Fruit fly (Drosophila melanogaster): ENCODE measurements around the gene CG33257.

Gene CG33257

dm6 chr3L:16392203-16392800 is 46.2 kb downstream of the CG33257 start:
- TF ChIP-seq CG11456 (GFP tag; IDR thresholded peaks at IDR 0.05) = 0 out of 3 replicates have a peak, but pooled peaks have one; percentile 4
- no peak for TF ChIP-seq unpg (GFP tag; optimal IDR thresholded peaks at IDR 0.05)
- TF ChIP-seq grn (GFP tag; optimal IDR thresholded peaks at IDR 0.05) = peak; percentile 37
- TF ChIP-seq bsh (GFP tag; optimal IDR thresholded peaks at IDR 0.05) = no peak
- no peak for TF ChIP-seq MTF-1 (GFP tag; optimal IDR thresholded peaks at IDR 0.05; ENCODE audit: borderline replicate concordance)
- TF ChIP-seq sd (tag; optimal IDR thresholded peaks at IDR 0.05) = peak; percentile 64
- 0 out of 3 replicates have a peak, but pooled peaks have one; percentile 8 for TF ChIP-seq HLH4C (GFP tag; IDR thresholded peaks at IDR 0.05; ENCODE audit: partially characterized antibody)
- TF ChIP-seq sug (tag; optimal IDR thresholded peaks at IDR 0.05) = peak; percentile 28
- TF ChIP-seq odd (GFP tag; optimal IDR thresholded peaks at IDR 0.05) = no peak
- TF ChIP-seq oc (tag; optimal IDR thresholded peaks at IDR 0.05) = no peak
- 0 out of 2 replicates have a peak, but pooled peaks have one; percentile 29 for TF ChIP-seq tna (GFP tag; IDR thresholded peaks at IDR 0.05; ENCODE audit: partially characterized antibody)
- peak; percentile 66 for TF ChIP-seq lab (GFP tag; optimal IDR thresholded peaks at IDR 0.05)
- peak; percentile 63; the same call in 1 of the 2 replicates for TF ChIP-seq crol (GFP tag; IDR thresholded peaks at IDR 0.05)
- peak in 1 of 2 experiments; percentile 62 for TF ChIP-seq Hr78 (GFP tag; optimal IDR thresholded peaks at IDR 0.05)
- TF ChIP-seq CG7556 (GFP tag; optimal IDR thresholded peaks at IDR 0.05) = no peak
- TF ChIP-seq CG6689 (GFP tag; IDR thresholded peaks at IDR 0.05) = no peak

- TF ChIP-seq prd (optimal IDR thresholded peaks at IDR 0.05) (no peak), prd (GFP tag; IDR thresholded peaks at IDR 0.05) (no peak), CG9727 (GFP tag; optimal IDR thresholded peaks at IDR 0.05) (peak; percentile 30), trem (tag; optimal IDR thresholded peaks at IDR 0.05) (peak; percentile 10), gem (tag; optimal IDR thresholded peaks at IDR 0.05) (peak; percentile 59), Blimp-1 (GFP tag; optimal IDR thresholded peaks at IDR 0.05) (peak; percentile 5), Meics (GFP tag; optimal IDR thresholded peaks at IDR 0.05) (peak; percentile 47), CG30403 (GFP tag; optimal IDR thresholded peaks at IDR 0.05) (peak; percentile 21), Sox102F (GFP tag; optimal IDR thresholded peaks at IDR 0.05) (peak; percentile 23), Oli (tag; optimal IDR thresholded peaks at IDR 0.05) (peak; percentile 3), row (GFP tag; IDR thresholded peaks at IDR 0.05) (0 out of 3 replicates have a peak, but pooled peaks have one; percentile 12), CG18262 (tag; optimal IDR thresholded peaks at IDR 0.05) (peak; percentile 24), Fer1 (GFP tag; optimal IDR thresholded peaks at IDR 0.05) (no peak), CG6689 (GFP tag; IDR thresholded peaks at IDR 0.05) (peak; percentile 17; the same call in 1 of the 2 replicates), CHES-1-like (GFP tag; optimal IDR thresholded peaks at IDR 0.05) (no peak), Ptx1 (GFP tag; IDR thresholded peaks at IDR 0.05) (0 out of 2 replicates have a peak, but pooled peaks have one; percentile 22), CG9437 (GFP tag; optimal IDR thresholded peaks at IDR 0.05) (peak; percentile 33), hkb (optimal IDR thresholded peaks at IDR 0.05) (no peak), hkb (GFP tag; IDR thresholded peaks at IDR 0.05) (0 out of 2 replicates have a peak, but pooled peaks have one; percentile 13), nerfin-1 (tag; optimal IDR thresholded peaks at IDR 0.05) (peak; percentile 17), bsh (GFP tag; optimal IDR thresholded peaks at IDR 0.05) (peak in 1 of 2 experiments; percentile 9), fd96Cb (tag; optimal IDR thresholded peaks at IDR 0.05) (peak; percentile 12), CG14050 (GFP tag; IDR thresholded peaks at IDR 0.05) (no peak), CG7556 (GFP tag; optimal IDR thresholded peaks at IDR 0.05) (peak; percentile 22), pho (GFP tag; optimal IDR thresholded peaks at IDR 0.05) (no peak), CG8924 (tag; optimal IDR thresholded peaks at IDR 0.05) (no peak), danr (GFP tag; IDR thresholded peaks at IDR 0.05) (no peak), CG17385 (GFP tag; optimal IDR thresholded peaks at IDR 0.05) (peak; percentile 13), CG17361 (GFP tag; IDR thresholded peaks at IDR 0.05) (peak; percentile 61; the same call in 2 of the 3 replicates), dmrt99B (tag; optimal IDR thresholded peaks at IDR 0.05) (peak; percentile 45), Fer3 (tag; optimal IDR thresholded peaks at IDR 0.05) (peak; percentile 0), CG1602 (GFP tag; optimal IDR thresholded peaks at IDR 0.05) (no peak), unpg (GFP tag; optimal IDR thresholded peaks at IDR 0.05) (peak; percentile 20), CG10321 (GFP tag; IDR thresholded peaks at IDR 0.05) (no peak), CG31441 (GFP tag; IDR thresholded peaks at IDR 0.05) (peak; percentile 43; the same call in 1 of the 2 replicates)
Measured at dm6 chr3L:16392874-16393273, 46.8 kb downstream of the CG33257 start.
